Worm (Caenorhabditis elegans) whole organism, L4 larva: ENCODE results near the gene srh-20.

ENCODE experiments used
- F26F4.8 ChIP-seq: fragments of 200-800 bp; sonication (Bioruptor generic); conservative IDR thresholded peaks from 2 replicates; pipeline ENCODE4 v1.3.6; 2022; ENCODE audit warnings: missing genetic modification characterization, missing compliant biosample characterization
- F49E8.2 ChIP-seq: sonication (generic microtip); optimal IDR thresholded peaks from 2 replicates; lab custom pipeline; 2016; ENCODE audit warnings: missing compliant biosample characterization, mild to moderate bottlenecking, missing genetic modification characterization, borderline replicate concordance
- T26A8.4 ChIP-seq: fragments of 200-800 bp; sonication (Bioruptor generic); IDR thresholded peaks from 2 replicates; pipeline ENCODE4 v1.3.6; 2022; ENCODE audit warnings: missing genetic modification characterization, missing compliant biosample characterization
- Y105C5A.15 ChIP-seq: fragments of 200-800 bp; sonication (Bioruptor generic); IDR thresholded peaks from 2 replicates; pipeline ENCODE4 v1.3.6; 2022; ENCODE audit warnings: missing genetic modification characterization, missing compliant biosample characterization
- Y5F2A.4 ChIP-seq: fragments of 200-800 bp; sonication (Bioruptor generic); optimal IDR thresholded peaks from 2 replicates; lab custom pipeline; 2018; ENCODE audit warnings: mild to moderate bottlenecking, missing genetic modification characterization, missing compliant biosample characterization
- Y75B8A.6 ChIP-seq: fragments of 200-800 bp; sonication (Bioruptor generic); IDR thresholded peaks from 2 replicates; pipeline ENCODE4 v1.3.6; 2022; ENCODE audit warnings: missing genetic modification reagents, missing genetic modification characterization, missing compliant biosample characterization
- attf-4 ChIP-seq: sonication (generic microtip); optimal IDR thresholded peaks from 3 replicates; lab custom pipeline; 2017; ENCODE audit warnings: missing biosample characterization, missing genetic modification characterization
- ceh-20 ChIP-seq: fragments of 200-800 bp; sonication (Bioruptor generic); IDR thresholded peaks from 2 replicates; pipeline ENCODE4 v1.3.6; 2022; ENCODE audit warnings: missing genetic modification reagents, missing genetic modification characterization, missing compliant biosample characterization
- ceh-44 ChIP-seq: fragments of 200-800 bp; sonication (Bioruptor generic); IDR thresholded peaks from 2 replicates; pipeline ENCODE4 v1.3.6; 2022; ENCODE audit warnings: missing genetic modification reagents, missing genetic modification characterization, missing compliant biosample characterization
- ces-1 ChIP-seq: fragments of 150-350 bp; sonication (generic microtip); optimal IDR thresholded peaks from 4 replicates; lab custom pipeline; 2014; ENCODE audit warnings: missing biosample characterization, missing genetic modification reagents, missing genetic modification characterization
- daf-16 ChIP-seq, 3 experiments: sonication (generic microtip); optimal IDR thresholded peaks; 2 replicates each; lab custom pipeline; 2016 to 2017; ENCODE audit warnings: missing genetic modification characterization in 3 of 3, missing genetic modification reagents in 3 of 3, mild to moderate bottlenecking in 2 of 3, missing compliant biosample characterization in 2 of 3, missing biosample characterization in 1 of 3, moderate library complexity in 1 of 3
- daf-8 ChIP-seq: fragments of 200-800 bp; sonication (Bioruptor generic); IDR thresholded peaks from 2 replicates; pipeline ENCODE4 v1.3.6; 2022; ENCODE audit warnings: missing genetic modification characterization, missing compliant biosample characterization
- dpl-1 ChIP-seq: fragments of 150-350 bp; optimal IDR thresholded peaks from 2 replicates; lab custom pipeline; 2014; ENCODE audit warnings: missing biosample characterization, missing genetic modification reagents, missing genetic modification characterization
- duxl-1 ChIP-seq: sonication (generic microtip); optimal IDR thresholded peaks from 2 replicates; lab custom pipeline; 2016; ENCODE audit warnings: mild to moderate bottlenecking, missing genetic modification characterization, moderate library complexity, missing compliant biosample characterization; ENCODE audit not compliant: poor library complexity
- egl-27 ChIP-seq: sonication (generic microtip); optimal IDR thresholded peaks from 3 replicates; lab custom pipeline; 2017; ENCODE audit warnings: missing biosample characterization, missing genetic modification reagents, missing genetic modification characterization
- fkh-10 ChIP-seq: fragments of 150-350 bp; optimal IDR thresholded peaks from 2 replicates; lab custom pipeline; 2014; ENCODE audit warnings: missing biosample characterization, missing genetic modification reagents, missing genetic modification characterization
- hlh-11 ChIP-seq: fragments of 200-800 bp; sonication (Bioruptor generic); optimal IDR thresholded peaks from 2 replicates; lab custom pipeline; 2018; ENCODE audit warnings: mild to moderate bottlenecking, missing genetic modification characterization, missing compliant biosample characterization
- lin-13 ChIP-seq: fragments of 150-350 bp; optimal IDR thresholded peaks from 2 replicates; lab custom pipeline; 2014; ENCODE audit warnings: missing biosample characterization, missing genetic modification reagents, missing genetic modification characterization
- lin-15B ChIP-seq: fragments of 150-350 bp; sonication (generic microtip); optimal IDR thresholded peaks from 3 replicates; lab custom pipeline; 2014; ENCODE audit warnings: missing biosample characterization, missing genetic modification characterization
- lin-39 ChIP-seq: fragments of 150-350 bp; optimal IDR thresholded peaks from 2 replicates; lab custom pipeline; 2014; ENCODE audit warnings: missing biosample characterization, missing genetic modification reagents, missing genetic modification characterization
- mdl-1 ChIP-seq, 2 experiments: fragments of 150-350 bp in 1 of 2; sonication (generic microtip) in 1 of 2; optimal IDR thresholded peaks; 2 replicates each; lab custom pipeline; 2014 to 2017; ENCODE audit warnings: missing biosample characterization in 2 of 2, missing genetic modification characterization in 2 of 2
- mdt-29 ChIP-seq: fragments of 200-800 bp; sonication (Bioruptor generic); IDR thresholded peaks from 2 replicates; pipeline ENCODE4 v1.3.6; 2022; ENCODE audit warnings: missing genetic modification reagents, missing genetic modification characterization, missing compliant biosample characterization
- mep-1 ChIP-seq: fragments of 150-350 bp; sonication (generic microtip); optimal IDR thresholded peaks from 3 replicates; lab custom pipeline; 2014; ENCODE audit warnings: missing biosample characterization, missing genetic modification characterization
- mxl-2 ChIP-seq: fragments of 200-800 bp; sonication (Bioruptor generic); conservative IDR thresholded peaks from 2 replicates; pipeline ENCODE4 v1.3.6; 2022; ENCODE audit warnings: missing genetic modification reagents, missing genetic modification characterization, missing compliant biosample characterization
- nhr-10 ChIP-seq: fragments of 150-350 bp; optimal IDR thresholded peaks from 2 replicates; lab custom pipeline; 2014; ENCODE audit warnings: missing biosample characterization, missing genetic modification characterization
- nhr-25 ChIP-seq: sonication (generic microtip); optimal IDR thresholded peaks from 2 replicates; lab custom pipeline; 2017; ENCODE audit warnings: missing genetic modification characterization, mild to moderate bottlenecking, missing compliant biosample characterization, antibody characterized with exemption, moderate library complexity, borderline replicate concordance; ENCODE audit not compliant: insufficient read depth
- nhr-28 ChIP-seq: fragments of 150-350 bp; optimal IDR thresholded peaks from 2 replicates; lab custom pipeline; 2014; ENCODE audit warnings: missing biosample characterization, missing genetic modification characterization
- nhr-41 ChIP-seq: fragments of 200-800 bp; sonication (Bioruptor generic); IDR thresholded peaks from 2 replicates; pipeline ENCODE4 v1.3.6; 2022; ENCODE audit warnings: missing genetic modification reagents, missing genetic modification characterization, missing compliant biosample characterization
- nhr-48 ChIP-seq: sonication (generic microtip); optimal IDR thresholded peaks from 2 replicates; lab custom pipeline; 2016; ENCODE audit warnings: mild to moderate bottlenecking, missing genetic modification characterization, missing compliant biosample characterization
- pha-4 ChIP-seq, 2 experiments: fragments of 150-350 bp in 1 of 2; fragments of 200-800 bp in 1 of 2; sonication (Bioruptor generic) in 1 of 2; IDR thresholded peaks in 1 of 2; optimal IDR thresholded peaks in 1 of 2; 2 replicates each; pipeline versions ENCODE4 v1.3.6 to Lab custom; 2014 to 2022; ENCODE audit warnings: missing genetic modification characterization in 2 of 2, missing genetic modification reagents in 2 of 2, missing biosample characterization in 1 of 2, missing compliant biosample characterization in 1 of 2
- pqm-1 ChIP-seq: sonication (generic microtip); optimal IDR thresholded peaks from 2 replicates; lab custom pipeline; 2017; ENCODE audit warnings: missing biosample characterization, missing genetic modification characterization
- rbr-2 ChIP-seq: sonication (generic microtip); optimal IDR thresholded peaks from 2 replicates; lab custom pipeline; 2016; ENCODE audit warnings: missing genotype, missing genetic modification characterization, missing compliant biosample characterization
- sdz-12 ChIP-seq: fragments of 200-800 bp; sonication (Bioruptor generic); optimal IDR thresholded peaks from 2 replicates; lab custom pipeline; 2018; ENCODE audit warnings: mild to moderate bottlenecking, missing genetic modification characterization, missing compliant biosample characterization
- snpc-1.2 ChIP-seq: fragments of 200-800 bp; sonication (Bioruptor generic); IDR thresholded peaks from 2 replicates; pipeline ENCODE4 v1.3.6; 2022; ENCODE audit warnings: missing genetic modification reagents, missing genetic modification characterization, missing compliant biosample characterization
- snpc-4 ChIP-seq: fragments of 150-350 bp; optimal IDR thresholded peaks from 2 replicates; lab custom pipeline; 2014; ENCODE audit warnings: missing biosample characterization, missing genetic modification characterization
- unc-39 ChIP-seq: sonication (generic microtip); optimal IDR thresholded peaks from 2 replicates; lab custom pipeline; 2017; ENCODE audit warnings: missing biosample characterization, missing genetic modification characterization
- zag-1 ChIP-seq: fragments of 150-350 bp; optimal IDR thresholded peaks from 2 replicates; lab custom pipeline; 2014; ENCODE audit warnings: missing biosample characterization, missing genetic modification characterization

srh-20 gene

DNA sequence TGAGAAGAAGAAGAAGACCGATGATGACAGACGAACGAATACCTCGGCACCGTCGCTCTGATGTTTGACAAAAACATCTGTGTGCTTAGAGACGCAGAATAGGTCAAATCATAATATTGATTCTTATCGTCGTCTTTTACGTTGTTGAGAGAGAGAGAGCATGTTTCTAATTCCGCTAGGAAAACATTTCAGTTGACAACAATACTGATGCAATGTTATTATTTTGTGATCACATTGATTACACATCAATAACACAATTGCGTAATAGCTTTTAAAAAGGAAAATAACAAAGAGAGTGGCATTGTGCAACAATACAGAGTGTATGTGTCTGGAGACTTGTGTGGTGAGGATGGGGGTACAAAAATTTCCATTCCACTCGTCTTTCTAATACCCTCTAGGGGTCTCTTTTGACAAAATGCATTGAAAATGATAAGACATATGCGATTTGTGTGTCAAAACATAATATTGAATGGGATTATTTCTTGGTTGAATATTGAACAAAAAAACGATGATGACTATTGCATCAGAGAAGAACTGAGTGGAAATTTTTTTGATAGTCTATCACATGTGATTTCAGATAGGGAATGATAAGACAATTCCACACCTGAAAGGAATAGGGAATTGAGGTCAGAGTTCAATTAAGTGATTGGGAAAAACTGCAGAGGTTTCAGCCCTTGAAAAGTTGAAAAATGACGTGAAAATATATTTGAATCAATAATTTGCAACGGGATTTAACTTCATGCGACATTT lies 40.1 kb downstream of the srh-20 start (continued):
- TF ChIP-seq nhr-25 (tag; lab: Kevin White, UChicago) (no peak), duxl-1 (no peak), fkh-10 (no peak), snpc-4 (tag; lab: Kevin White, UChicago) (no peak), daf-8 (GFP tag; lab: Robert Waterston, UW) (no peak), nhr-10 (tag; lab: Kevin White, UChicago) (no peak), mxl-2 (GFP tag; lab: Robert Waterston, UW) (no peak), egl-27 (tag; lab: Kevin White, UChicago) (no peak), lin-15B (tag; lab: Kevin White, UChicago) (no peak), dpl-1 (GFP tag; lab: Kevin White, UChicago) (no peak), T26A8.4 (GFP tag; lab: Robert Waterston, UW) (no peak), pha-4 (GFP tag; IDR thresholded peaks at IDR 0.05; lab: Robert Waterston, UW) (no peak), pha-4 (tag; optimal IDR thresholded peaks at IDR 0.05; lab: Kevin White, UChicago) (peak; percentile 75), F49E8.2 (tag; lab: Kevin White, UChicago) (no peak), Y105C5A.15 (no peak), mdl-1 (tag; optimal IDR thresholded peaks at IDR 0.05; lab: Kevin White, UChicago) (no peak), Y5F2A.4 (no peak), Y75B8A.6 (GFP tag; lab: Robert Waterston, UW) (no peak), zag-1 (no peak), daf-16 (GFP tag; optimal IDR thresholded peaks at IDR 0.05; lab: Kevin White, UChicago) (peak in 1 of 2 experiments; percentile 88), daf-16 (tag; optimal IDR thresholded peaks at IDR 0.05; lab: Kevin White, UChicago) (peak; percentile 94), mep-1 (tag; lab: Kevin White, UChicago) (peak; percentile 10), snpc-1.2 (no peak)
- TF ChIP-seq, all 104 proteins: peak for 14

DNA sequence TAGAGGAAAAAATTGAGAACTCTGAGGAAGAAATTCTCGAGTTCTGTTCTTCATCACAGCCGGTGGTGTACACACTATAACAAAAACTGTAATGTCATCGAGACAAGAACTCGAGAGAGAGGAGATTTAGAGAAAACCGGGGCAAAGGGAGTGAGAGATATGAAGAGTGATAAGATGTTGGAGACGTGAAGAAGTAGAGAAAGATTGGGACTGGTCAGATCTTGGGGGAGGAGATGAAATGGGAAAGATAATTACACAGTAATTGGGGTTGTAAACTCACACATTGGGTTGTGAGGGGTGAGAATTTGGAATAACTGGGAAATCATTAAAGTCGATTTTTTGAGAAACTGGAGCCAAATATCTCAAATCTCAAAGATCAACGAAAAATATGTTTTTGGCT lies 41.1 kb downstream of the srh-20 start:
- TF ChIP-seq zag-1 (no peak), nhr-28 (tag; lab: Kevin White, UChicago) (peak; percentile 24)

DNA sequence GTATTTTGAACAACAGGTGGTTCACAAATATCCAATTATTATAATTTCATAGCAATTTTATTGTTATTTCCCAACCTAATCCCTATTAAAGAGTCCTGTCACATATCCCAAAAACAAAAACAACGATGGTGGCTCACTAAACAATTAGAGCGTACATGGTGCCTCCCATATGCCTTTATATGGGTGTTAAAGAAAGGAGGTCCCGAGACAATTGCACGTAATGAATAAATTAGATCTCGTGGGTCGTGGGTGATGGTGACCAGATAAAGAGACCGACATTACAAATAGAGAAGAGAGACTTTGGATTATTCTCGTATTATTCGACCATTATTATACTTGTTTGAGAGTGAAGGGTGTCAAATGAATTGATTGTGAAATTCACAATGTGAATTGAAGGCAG lies 42.5 kb downstream of the srh-20 start:
- TF ChIP-seq pqm-1 (tag; lab: Kevin White, UChicago), result no peak
- TF ChIP-seq ces-1 (GFP tag; lab: Kevin White, UChicago), result no peak
- no peak for TF ChIP-seq nhr-41
- no peak for TF ChIP-seq sdz-12 (GFP tag; lab: Kevin White, UChicago)
- TF ChIP-seq egl-27 (tag; lab: Kevin White, UChicago), result no peak
- no peak for TF ChIP-seq lin-13 (GFP tag; lab: Kevin White, UChicago)
- TF ChIP-seq attf-4 (tag; lab: Kevin White, UChicago), result no peak
- no peak for TF ChIP-seq nhr-48 (tag; lab: Kevin White, UChicago)
- no peak for TF ChIP-seq lin-39 (tag; lab: Kevin White, UChicago)
- TF ChIP-seq F49E8.2 (tag; lab: Kevin White, UChicago), result no peak
- no peak for TF ChIP-seq mdt-29
- no peak for TF ChIP-seq hlh-11
- no peak for TF ChIP-seq dpl-1 (GFP tag; lab: Kevin White, UChicago)
- TF ChIP-seq mep-1 (tag; lab: Kevin White, UChicago), result no peak
- TF ChIP-seq unc-39 (tag; lab: Kevin White, UChicago), result no peak
- no peak for TF ChIP-seq F26F4.8 (GFP tag; lab: Robert Waterston, UW)
- no peak for TF ChIP-seq rbr-2 (tag; lab: Kevin White, UChicago)
- TF ChIP-seq ceh-20 (GFP tag; lab: Robert Waterston, UW), result no peak
- no peak for TF ChIP-seq Y105C5A.15
- TF ChIP-seq ceh-44 (GFP tag; lab: Robert Waterston, UW), result no peak
- TF ChIP-seq, all 104 proteins: peak for 0
